Worm (Caenorhabditis elegans) whole organism, L1 larva: Measurements from ENCODE around the gene C04C3.9.

Experiments used
- C34B4.2 ChIP-seq: sonication (generic microtip); optimal IDR thresholded peaks from 2 replicates; lab custom pipeline; 2017; ENCODE audit warnings: mild to moderate bottlenecking, missing genetic modification characterization, missing compliant biosample characterization
- blmp-1 ChIP-seq: fragments of 150-350 bp; optimal IDR thresholded peaks from 2 replicates; lab custom pipeline; 2014; ENCODE audit warnings: missing biosample characterization, missing genetic modification characterization
- efl-3 ChIP-seq: fragments of 200-800 bp; sonication (Bioruptor generic); optimal IDR thresholded peaks from 2 replicates; lab custom pipeline; 2018; ENCODE audit warnings: mild to moderate bottlenecking, missing genetic modification characterization, missing compliant biosample characterization
- fkh-4 ChIP-seq: sonication (generic microtip); optimal IDR thresholded peaks from 2 replicates; lab custom pipeline; 2016; ENCODE audit warnings: missing compliant biosample characterization, missing genetic modification characterization, borderline replicate concordance
- lin-13 ChIP-seq: fragments of 150-350 bp; optimal IDR thresholded peaks from 2 replicates; lab custom pipeline; 2014; ENCODE audit warnings: missing biosample characterization, missing genetic modification reagents, missing genetic modification characterization
- nhr-11 ChIP-seq: fragments of 150-350 bp; optimal IDR thresholded peaks from 2 replicates; lab custom pipeline; 2014; ENCODE audit warnings: missing biosample characterization, missing genetic modification characterization
- nhr-77 ChIP-seq: fragments of 150-350 bp; optimal IDR thresholded peaks from 2 replicates; lab custom pipeline; 2014; ENCODE audit warnings: missing biosample characterization, missing genetic modification characterization
- pqm-1 ChIP-seq: sonication (generic microtip); optimal IDR thresholded peaks from 3 replicates; lab custom pipeline; 2017; ENCODE audit warnings: missing biosample characterization, missing genetic modification characterization
- rnt-1 ChIP-seq: sonication (generic microtip); optimal IDR thresholded peaks from 2 replicates; lab custom pipeline; 2016; ENCODE audit warnings: mild to moderate bottlenecking, missing genetic modification characterization, moderate library complexity, missing compliant biosample characterization
- tbx-2 ChIP-seq: sonication (generic microtip); optimal IDR thresholded peaks from 2 replicates; lab custom pipeline; 2016; ENCODE audit warnings: missing genetic modification characterization, missing compliant biosample characterization
- vab-15 ChIP-seq: sonication (generic microtip); optimal IDR thresholded peaks from 2 replicates; lab custom pipeline; 2017; ENCODE audit warnings: missing genotype, mild to moderate bottlenecking, missing genetic modification characterization, missing compliant biosample characterization
- xbp-1 ChIP-seq: sonication (generic microtip); optimal IDR thresholded peaks from 2 replicates; lab custom pipeline; 2016; ENCODE audit warnings: missing genetic modification characterization, missing compliant biosample characterization

DNA sequence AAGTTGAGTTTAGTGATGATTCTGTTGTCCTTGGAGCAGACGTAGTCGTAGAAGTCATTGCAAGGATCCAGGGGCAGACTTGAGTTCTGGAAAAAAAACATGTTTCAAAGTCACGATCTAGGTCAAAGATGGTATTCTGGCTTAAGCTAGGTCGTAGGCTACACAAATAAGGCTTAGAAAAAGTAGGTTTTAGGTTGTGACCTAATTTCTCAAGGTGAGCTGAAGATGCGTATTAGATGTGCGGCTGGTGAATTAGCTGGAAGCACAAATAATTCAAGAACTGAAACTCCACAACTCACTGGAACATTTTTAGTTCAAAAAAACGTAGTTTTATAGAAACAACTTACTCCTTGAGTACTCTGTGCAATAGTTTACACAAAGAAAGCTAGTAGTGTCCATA, 15.8 kb upstream of the C04C3.9 start, which contains the start of gene F09D12.2:
- TF ChIP-seq vab-15 (no peak), blmp-1 (tag; lab: Kevin White, UChicago) (no peak), lin-13 (no peak), rnt-1 (no peak), xbp-1 (tag; lab: Kevin White, UChicago) (no peak), C34B4.2 (tag; lab: Kevin White, UChicago) (no peak), fkh-4 (no peak), nhr-77 (tag; lab: Kevin White, UChicago) (no peak), efl-3 (GFP tag; lab: Kevin White, UChicago) (no peak), pqm-1 (no peak), tbx-2 (tag; lab: Kevin White, UChicago) (no peak), nhr-11 (tag; lab: Kevin White, UChicago) (no peak)
